Fruit fly (Drosophila melanogaster) S2 (cell line): ENCODE measurements around the gene snRNP-U1-C.

Source experiments
- CG8478 ChIP-seq: fragments of >200 bp; optimal IDR thresholded peaks from 2 replicates; lab custom pipeline; 2018
- CTCF ChIP-seq, 2 experiments: fragments of >200 bp; optimal IDR thresholded peaks; 2 replicates each; lab custom pipeline; 2018

DNA sequence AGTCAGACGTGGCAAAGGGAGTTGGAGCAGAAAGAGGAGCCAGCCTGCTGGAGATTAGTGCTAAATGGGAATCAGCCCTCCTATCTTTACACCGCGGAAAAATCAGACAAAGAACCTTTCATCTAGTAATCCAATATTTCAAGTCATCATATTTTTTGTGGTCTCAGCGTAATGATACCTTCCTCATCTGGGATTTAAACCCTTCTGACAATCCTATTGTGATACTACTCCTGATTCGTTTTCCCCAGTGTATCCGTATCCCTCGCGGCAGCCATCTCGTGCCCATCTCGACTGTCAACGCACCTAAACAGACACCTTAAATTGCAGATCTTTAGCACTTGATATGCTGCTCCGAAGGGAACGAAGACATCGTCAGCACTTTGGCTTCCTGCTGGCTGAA, 14.9 kb upstream of the snRNP-U1-C start:
- no peak for TF ChIP-seq CG8478 (lab: Kevin White, UChicago)
- no peak for TF ChIP-seq CTCF (optimal IDR thresholded peaks at IDR 0.05; lab: Kevin White, UChicago)
